Worm (Caenorhabditis elegans) whole organism, L1 larva: ENCODE measurements around the gene dod-23.

ENCODE experiments used
- C16A3.4 ChIP-seq: fragments of 150-350 bp; optimal IDR thresholded peaks from 2 replicates; lab custom pipeline; 2014; ENCODE audit warnings: missing biosample characterization, missing genetic modification characterization
- Y116A8C.19 ChIP-seq: sonication (generic microtip); optimal IDR thresholded peaks from 2 replicates; lab custom pipeline; 2016; ENCODE audit warnings: missing compliant biosample characterization, missing genetic modification characterization, borderline replicate concordance
- ceh-63 ChIP-seq: fragments of 200-800 bp; sonication (Bioruptor generic); optimal IDR thresholded peaks from 2 replicates; lab custom pipeline; 2018; ENCODE audit warnings: mild to moderate bottlenecking, missing genetic modification characterization, missing compliant biosample characterization
- ceh-8 ChIP-seq: fragments of 200-800 bp; sonication (Bioruptor generic); optimal IDR thresholded peaks from 2 replicates; lab custom pipeline; 2018; ENCODE audit warnings: mild to moderate bottlenecking, missing genetic modification characterization, moderate library complexity, missing compliant biosample characterization
- ceh-88 ChIP-seq: fragments of 200-800 bp; sonication (Bioruptor generic); IDR thresholded peaks from 2 replicates; pipeline ENCODE4 v1.3.6; 2022; ENCODE audit warnings: missing genetic modification characterization, missing compliant biosample characterization
- ces-1 ChIP-seq: fragments of 150-350 bp; optimal IDR thresholded peaks from 2 replicates; lab custom pipeline; 2014; ENCODE audit warnings: missing biosample characterization, missing genetic modification reagents, missing genetic modification characterization
- dpl-1 ChIP-seq, 3 experiments: fragments of 150-350 bp in 2 of 3; sonication (generic microtip) in 1 of 3; optimal IDR thresholded peaks; 2 replicates each; lab custom pipeline; 2014 to 2017; ENCODE audit warnings: missing biosample characterization in 3 of 3, missing genetic modification characterization in 3 of 3, missing genetic modification reagents in 3 of 3
- dsc-1 ChIP-seq: sonication (generic microtip); optimal IDR thresholded peaks from 2 replicates; lab custom pipeline; 2016; ENCODE audit warnings: mild to moderate bottlenecking, missing genetic modification characterization, missing compliant biosample characterization
- efl-1 ChIP-seq, 4 experiments: fragments of 150-350 bp; optimal IDR thresholded peaks in 3 of 4; peaks in 1 of 4; 1 replicate in 1 of 4; 2 replicates in 3 of 4; lab custom pipeline; 2014; ENCODE audit warnings: missing biosample characterization in 2 of 4, missing genetic modification characterization in 2 of 4, missing genetic modification reagents in 2 of 4
- egl-13 ChIP-seq: sonication (generic microtip); optimal IDR thresholded peaks from 2 replicates; lab custom pipeline; 2016; ENCODE audit warnings: missing genotype, missing genetic modification reagents, missing genetic modification characterization, missing compliant biosample characterization
- egl-27 ChIP-seq, 2 experiments: fragments of 150-350 bp in 1 of 2; sonication (generic microtip); optimal IDR thresholded peaks; 3 replicates each; lab custom pipeline; 2017 to 2018; ENCODE audit warnings: missing biosample characterization in 2 of 2, missing genetic modification characterization in 2 of 2, missing genetic modification reagents in 2 of 2
- elt-2 ChIP-seq: sonication (generic microtip); optimal IDR thresholded peaks from 2 replicates; lab custom pipeline; 2016; ENCODE audit warnings: missing genetic modification characterization, mild to moderate bottlenecking, inconsistent platforms, missing compliant biosample characterization, missing genetic modification reagents
- fkh-8 ChIP-seq: sonication (generic microtip); optimal IDR thresholded peaks from 2 replicates; lab custom pipeline; 2016; ENCODE audit warnings: mild to moderate bottlenecking, missing genetic modification characterization, missing compliant biosample characterization
- hlh-4 ChIP-seq: sonication (generic microtip); optimal IDR thresholded peaks from 2 replicates; lab custom pipeline; 2016; ENCODE audit warnings: mild to moderate bottlenecking, missing genetic modification characterization, missing compliant biosample characterization
- hpl-2 ChIP-seq: fragments of 150-350 bp; optimal IDR thresholded peaks from 2 replicates; lab custom pipeline; 2014; ENCODE audit warnings: missing biosample characterization, missing genetic modification reagents, missing genetic modification characterization
- jun-1 ChIP-seq: fragments of 150-350 bp; optimal IDR thresholded peaks from 2 replicates; lab custom pipeline; 2014; ENCODE audit warnings: missing biosample characterization, missing genetic modification reagents, missing genetic modification characterization
- lin-13 ChIP-seq: fragments of 150-350 bp; optimal IDR thresholded peaks from 2 replicates; lab custom pipeline; 2014; ENCODE audit warnings: missing biosample characterization, missing genetic modification reagents, missing genetic modification characterization
- lir-3 ChIP-seq: sonication (generic microtip); optimal IDR thresholded peaks from 2 replicates; lab custom pipeline; 2016; ENCODE audit warnings: mild to moderate bottlenecking, missing genetic modification characterization, moderate library complexity, missing compliant biosample characterization; ENCODE audit not compliant: poor library complexity
- lsy-2 ChIP-seq, 2 experiments: fragments of 150-350 bp; optimal IDR thresholded peaks; 2 replicates each; lab custom pipeline; 2014; ENCODE audit warnings: missing biosample characterization in 2 of 2, missing genetic modification characterization in 2 of 2
- mdl-1 ChIP-seq, 2 experiments: fragments of 150-350 bp; optimal IDR thresholded peaks; 2 replicates each; lab custom pipeline; 2014 to 2017; ENCODE audit warnings: missing biosample characterization in 2 of 2, missing genetic modification characterization in 2 of 2, inconsistent platforms in 1 of 2
- mef-2 ChIP-seq: fragments of 150-350 bp; optimal IDR thresholded peaks from 2 replicates; lab custom pipeline; 2014; ENCODE audit warnings: missing biosample characterization, missing genetic modification characterization
- nhr-12 ChIP-seq: sonication (generic microtip); optimal IDR thresholded peaks from 2 replicates; lab custom pipeline; 2017; ENCODE audit warnings: missing biosample characterization, missing genetic modification characterization
- nhr-28 ChIP-seq: fragments of 150-350 bp; optimal IDR thresholded peaks from 2 replicates; lab custom pipeline; 2014; ENCODE audit warnings: missing biosample characterization, missing genetic modification characterization
- nhr-71 ChIP-seq: sonication (generic microtip); optimal IDR thresholded peaks from 2 replicates; lab custom pipeline; 2016; ENCODE audit warnings: mild to moderate bottlenecking, missing genetic modification characterization, moderate library complexity, missing compliant biosample characterization
- pag-3 ChIP-seq: sonication (generic microtip); optimal IDR thresholded peaks from 2 replicates; lab custom pipeline; 2017; ENCODE audit warnings: missing genetic modification characterization, mild to moderate bottlenecking, missing compliant biosample characterization, antibody characterized with exemption, borderline replicate concordance; ENCODE audit not compliant: insufficient read depth
- pqm-1 ChIP-seq: sonication (generic microtip); optimal IDR thresholded peaks from 3 replicates; lab custom pipeline; 2017; ENCODE audit warnings: missing biosample characterization, missing genetic modification characterization
- tlp-1 ChIP-seq: fragments of 150-350 bp; optimal IDR thresholded peaks from 2 replicates; lab custom pipeline; 2014; ENCODE audit warnings: missing biosample characterization, missing genetic modification characterization
- unc-30 ChIP-seq: sonication (generic microtip); optimal IDR thresholded peaks from 2 replicates; lab custom pipeline; 2017; ENCODE audit warnings: missing biosample characterization, missing genetic modification characterization
- unc-62 ChIP-seq: fragments of 150-350 bp; optimal IDR thresholded peaks from 2 replicates; lab custom pipeline; 2014; ENCODE audit warnings: missing biosample characterization, missing genetic modification reagents, missing genetic modification characterization
- vab-15 ChIP-seq: sonication (generic microtip); optimal IDR thresholded peaks from 2 replicates; lab custom pipeline; 2017; ENCODE audit warnings: missing genotype, mild to moderate bottlenecking, missing genetic modification characterization, missing compliant biosample characterization
- ztf-4 ChIP-seq: fragments of 150-350 bp; optimal IDR thresholded peaks from 2 replicates; lab custom pipeline; 2014; ENCODE audit warnings: missing biosample characterization, missing genetic modification characterization

dod-23 gene

DNA sequence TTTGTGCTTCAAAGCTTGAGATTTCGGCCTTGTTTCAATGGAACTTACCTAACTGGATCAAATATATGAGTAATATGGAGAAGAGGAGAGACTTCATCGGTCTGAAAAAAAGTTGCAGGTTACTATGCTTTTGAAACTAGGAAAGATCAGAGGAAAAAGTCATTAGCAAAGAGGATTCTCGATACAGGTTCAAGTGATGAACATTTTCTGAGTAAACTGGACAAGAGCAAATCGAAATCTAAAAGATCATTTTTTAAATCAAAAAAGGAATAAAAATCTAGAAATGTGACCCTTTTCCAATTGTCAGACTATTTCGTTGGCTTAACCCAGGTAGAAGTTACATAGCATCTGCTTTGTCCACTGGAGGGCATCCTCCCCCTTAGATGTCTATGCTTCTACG, 5.8 kb upstream of the dod-23 start, which contains the start of gene skpo-1:
TSS of gene skpo-1 (minus strand) at position 101 of the 400 bp plus-strand sequence.
- TF ChIP-seq efl-1 (optimal IDR thresholded peaks at IDR 0.05; lab: Kevin White, UChicago): no peak
- peak in 1 of 2 experiments; percentile 10 for TF ChIP-seq efl-1 (GFP tag; optimal IDR thresholded peaks at IDR 0.05 in 1 of 2; lab: Kevin White, UChicago)
- no peak for TF ChIP-seq lin-13 (GFP tag; lab: Kevin White, UChicago)
- TF ChIP-seq, all 84 proteins: peak for 1

DNA sequence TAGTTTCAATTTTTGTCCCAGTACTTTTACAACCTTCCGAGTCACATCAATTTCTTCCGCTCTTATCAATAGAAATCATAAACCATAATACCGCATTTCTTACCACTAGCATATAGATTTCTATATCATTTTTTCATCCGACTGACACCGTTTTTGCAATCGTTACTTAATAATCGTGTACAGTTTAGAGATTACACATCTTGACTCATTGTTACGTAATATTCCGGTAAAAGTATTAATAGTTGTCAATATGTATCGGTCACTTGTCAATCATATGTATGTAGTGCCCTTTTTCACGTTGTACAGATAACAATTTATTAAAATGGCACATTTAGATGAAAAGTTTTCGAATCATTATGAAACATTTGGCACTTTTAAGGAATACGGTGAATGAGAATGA, 1.0 kb upstream of the dod-23 start:
- TF ChIP-seq C16A3.4 (tag; lab: Kevin White, UChicago): no peak
- no peak for TF ChIP-seq ceh-63
- peak; percentile 48 for TF ChIP-seq jun-1 (tag; lab: Kevin White, UChicago)
- no peak for TF ChIP-seq Y116A8C.19 (tag; lab: Kevin White, UChicago)
- no peak for TF ChIP-seq hpl-2
- peak; percentile 77 for TF ChIP-seq elt-2 (tag; lab: Kevin White, UChicago)
- no peak for TF ChIP-seq egl-13 (tag; lab: Kevin White, UChicago)
- TF ChIP-seq nhr-12 (tag; lab: Kevin White, UChicago): no peak
- no peak for TF ChIP-seq hlh-4 (tag; lab: Kevin White, UChicago)
- TF ChIP-seq pqm-1 (tag; lab: Kevin White, UChicago): no peak
- TF ChIP-seq ces-1 (GFP tag; lab: Kevin White, UChicago): no peak
- TF ChIP-seq vab-15 (tag; lab: Kevin White, UChicago): no peak
- TF ChIP-seq ztf-4 (tag; lab: Kevin White, UChicago): no peak

DNA sequence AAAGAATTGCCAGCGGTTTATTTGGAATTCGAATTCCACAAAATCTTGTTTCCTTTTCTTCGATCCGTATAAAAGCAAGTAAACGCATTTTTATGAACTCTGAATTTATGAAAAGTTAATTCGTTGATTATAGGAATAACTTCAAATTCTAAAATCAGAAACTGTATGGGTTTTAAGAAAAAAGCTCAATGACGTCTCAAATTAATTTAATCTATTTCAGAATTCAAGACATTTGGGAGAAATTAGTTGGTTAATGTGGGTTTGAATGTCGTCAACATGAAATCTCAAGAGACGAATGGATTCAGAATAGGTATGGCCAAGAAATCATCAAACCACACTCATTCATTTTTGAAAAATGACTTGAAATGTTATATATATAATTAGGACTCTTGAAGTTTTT, 2.9 kb downstream of the dod-23 start, which contains the start of gene F49E12.7:
TSS of gene F49E12.7 (minus strand) at position 101 of the 400 bp plus-strand sequence.
- TF ChIP-seq ceh-8 (GFP tag; lab: Kevin White, UChicago): peak; percentile 47
- no peak for TF ChIP-seq egl-27 (tag; optimal IDR thresholded peaks at IDR 0.05; lab: Kevin White, UChicago)

DNA sequence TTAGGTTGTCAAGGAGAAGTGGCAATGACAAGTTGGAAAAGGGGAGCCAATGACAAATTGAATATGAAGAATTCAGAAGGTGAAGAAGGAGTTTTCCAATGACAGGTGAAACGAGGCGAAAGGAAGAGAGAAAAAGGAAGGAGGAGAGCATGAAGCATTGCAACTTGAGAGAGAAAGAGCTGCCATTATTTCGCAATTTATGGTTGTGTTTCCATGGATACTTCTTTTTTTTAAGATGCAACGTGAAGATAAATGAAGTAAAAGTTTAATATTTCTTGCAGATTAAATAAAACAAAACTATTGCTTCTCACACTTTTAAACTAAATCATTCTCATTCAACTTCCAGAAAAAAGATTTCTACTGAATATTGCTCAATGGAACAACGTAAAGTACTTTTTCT, 4.8 kb downstream of the dod-23 start, which contains the start of gene F49E12.8:
TSS of gene F49E12.8 (minus strand) at position 101 of the 400 bp plus-strand sequence.
- no peak for TF ChIP-seq egl-13 (tag; lab: Kevin White, UChicago)
- TF ChIP-seq tlp-1 (tag; lab: Kevin White, UChicago): no peak
- TF ChIP-seq nhr-12 (tag; lab: Kevin White, UChicago): no peak
- TF ChIP-seq dsc-1 (tag; lab: Kevin White, UChicago): no peak
- peak; percentile 59 for TF ChIP-seq fkh-8 (tag; lab: Kevin White, UChicago)
- TF ChIP-seq ceh-88 (GFP tag; lab: Robert Waterston, UW): no peak
- no peak for TF ChIP-seq lsy-2 (tag; optimal IDR thresholded peaks at IDR 0.05; lab: Kevin White, UChicago)
- TF ChIP-seq elt-2 (tag; lab: Kevin White, UChicago): no peak
- no peak for TF ChIP-seq mef-2 (tag; lab: Kevin White, UChicago)
- TF ChIP-seq nhr-28: no peak
- peak; percentile 13 for TF ChIP-seq nhr-71 (tag; lab: Kevin White, UChicago)
- no peak for TF ChIP-seq mdl-1 (tag; optimal IDR thresholded peaks at IDR 0.05; lab: Kevin White, UChicago)
- no peak for TF ChIP-seq pag-3 (tag; lab: Kevin White, UChicago)
- no peak for TF ChIP-seq efl-1 (optimal IDR thresholded peaks at IDR 0.05; lab: Kevin White, UChicago)
- no peak for TF ChIP-seq efl-1 (GFP tag; optimal IDR thresholded peaks at IDR 0.05 in 1 of 2; lab: Kevin White, UChicago)
- TF ChIP-seq unc-30 (tag; lab: Kevin White, UChicago): no peak
- TF ChIP-seq dpl-1 (GFP tag; optimal IDR thresholded peaks at IDR 0.05; lab: Kevin White, UChicago): no peak
- no peak for TF ChIP-seq lir-3 (tag; lab: Kevin White, UChicago)

DNA sequence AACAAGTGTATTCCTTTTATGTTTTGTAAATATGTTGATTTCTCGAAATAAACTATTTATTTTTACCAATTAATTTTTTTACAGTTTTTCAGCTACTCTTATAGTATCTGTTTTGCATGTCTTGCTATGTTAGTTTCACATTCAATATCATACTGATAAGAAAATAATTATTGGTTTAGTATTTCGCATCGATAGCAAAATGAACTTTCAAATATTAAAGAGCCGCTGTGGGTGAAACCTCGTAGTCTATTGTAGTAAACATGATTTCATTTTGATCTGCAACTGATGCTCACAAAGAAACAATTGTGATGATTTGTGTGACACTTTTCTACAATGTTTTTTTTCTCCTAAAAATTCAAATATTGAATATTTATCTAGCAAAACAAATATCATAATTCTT, 6.7 kb downstream of the dod-23 start:
- TF ChIP-seq fkh-8 (tag; lab: Kevin White, UChicago): no peak
- no peak for TF ChIP-seq egl-13 (tag; lab: Kevin White, UChicago)
- TF ChIP-seq unc-62 (GFP tag; lab: Kevin White, UChicago): no peak
- TF ChIP-seq C16A3.4 (tag; lab: Kevin White, UChicago): no peak
